Fruit fly (Drosophila melanogaster): ENCODE data around the gene Arp2.

DNA sequence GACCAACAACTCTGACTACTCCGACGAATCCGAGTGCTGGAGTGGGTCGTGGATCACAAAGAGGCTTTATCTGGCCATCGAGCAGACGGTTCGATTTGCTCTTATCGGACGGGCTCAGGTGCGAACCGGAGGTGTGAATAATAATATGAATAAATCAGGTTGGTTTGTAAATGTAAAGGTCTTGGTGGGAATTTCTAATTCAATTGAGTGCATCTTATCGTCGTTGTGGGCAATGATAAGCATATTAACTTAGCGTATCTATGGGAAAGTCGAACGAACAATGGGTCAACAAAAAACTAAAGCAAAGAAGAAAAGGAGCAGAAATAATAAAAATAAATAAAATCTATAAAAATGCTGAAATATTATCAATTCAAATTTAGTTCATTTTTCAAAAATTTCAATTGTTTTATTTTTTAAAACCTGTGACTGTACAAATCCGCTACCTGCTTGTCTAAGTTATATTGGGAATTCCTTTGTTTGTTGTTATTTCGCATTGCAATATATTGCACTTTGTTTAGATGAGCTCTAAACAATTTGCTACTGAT lies 12.9 kb downstream of the Arp2 start, which contains the start of gene CG9903:
- TF ChIP-seq Hr78 (GFP tag; optimal IDR thresholded peaks at IDR 0.05): no peak
- no peak for TF ChIP-seq Dfd (GFP tag; optimal IDR thresholded peaks at IDR 0.05)
- no peak for TF ChIP-seq N (GFP tag; optimal IDR thresholded peaks at IDR 0.05)
- TF ChIP-seq h (GFP tag; optimal IDR thresholded peaks at IDR 0.05): no peak
- TF ChIP-seq psq (GFP tag; optimal IDR thresholded peaks at IDR 0.05): peak; percentile 23
- TF ChIP-seq usp (GFP tag; optimal IDR thresholded peaks at IDR 0.05): no peak
- no peak for TF ChIP-seq dsf (GFP tag; optimal IDR thresholded peaks at IDR 0.05; ENCODE audit: borderline replicate concordance)
- no peak for TF ChIP-seq woc (GFP tag; optimal IDR thresholded peaks at IDR 0.05)
- TF ChIP-seq fru (GFP tag; optimal IDR thresholded peaks at IDR 0.05): peak; percentile 51
- TF ChIP-seq brk (GFP tag; optimal IDR thresholded peaks at IDR 0.05): no peak
- TF ChIP-seq lola (GFP tag; optimal IDR thresholded peaks at IDR 0.05): no peak
- TF ChIP-seq Sp1 (GFP tag; optimal IDR thresholded peaks at IDR 0.05): peak; percentile 43
- no peak for TF ChIP-seq CG32264 (GFP tag; optimal IDR thresholded peaks at IDR 0.05)
